Fruit fly (Drosophila melanogaster): ENCODE data around the gene Men-b.

- TF ChIP-seq vfl (GFP tag; optimal IDR thresholded peaks at IDR 0.05) = no peak
- TF ChIP-seq sens-2 (GFP tag; IDR thresholded peaks at IDR 0.05) = no peak
- no peak for TF ChIP-seq PHDP (tag; optimal IDR thresholded peaks at IDR 0.05)
- TF ChIP-seq Max (GFP tag; optimal IDR thresholded peaks at IDR 0.05) = no peak
- TF ChIP-seq repo (GFP tag; optimal IDR thresholded peaks at IDR 0.05) = no peak
- TF ChIP-seq CTCF (GFP tag; optimal IDR thresholded peaks at IDR 0.05) = no peak
- peak; percentile 1 for TF ChIP-seq Sox100B (GFP tag; optimal IDR thresholded peaks at IDR 0.05)
- no peak for TF ChIP-seq CG12236 (GFP tag; optimal IDR thresholded peaks at IDR 0.05)
- no peak for TF ChIP-seq CG12155 (GFP tag; optimal IDR thresholded peaks at IDR 0.05)
- no peak for TF ChIP-seq D19B (GFP tag; optimal IDR thresholded peaks at IDR 0.05)
- TF ChIP-seq Oli (tag; optimal IDR thresholded peaks at IDR 0.05) = peak; percentile 24
- no peak for TF ChIP-seq p53 (GFP tag; optimal IDR thresholded peaks at IDR 0.05)
- no peak for TF ChIP-seq Awh (GFP tag; IDR thresholded peaks at IDR 0.05)
Observed at dm6 chr3R:27148812-27149769, 2.4 kb upstream of the Men-b start.

All from whole organism, embryonic.